Fruit fly (Drosophila melanogaster): Measurements from ENCODE around the gene CG10749.

The CG10749 gene

dm6 chr3L:13015195-13015822 is 43.0 kb downstream of the CG10749 start, which contains the start of gene MICAL-like:
MICAL-like (minus strand) TSS chr3L:13015332.
- TF ChIP-seq vvl (GFP tag; IDR thresholded peaks at IDR 0.05) (peak; percentile 6; the same call in 1 of the 2 replicates), CG9609 (GFP tag; optimal IDR thresholded peaks at IDR 0.05) (peak; percentile 4), inv (GFP tag; IDR thresholded peaks at IDR 0.05; ENCODE audit: partially characterized antibody) (peak; percentile 90), CG8290 (GFP tag; optimal IDR thresholded peaks at IDR 0.05) (peak; percentile 47), CG8290 (tag; optimal IDR thresholded peaks at IDR 0.05) (peak; percentile 14 to 26), CG12391 (tag; optimal IDR thresholded peaks at IDR 0.05) (no peak), Sry-δ (GFP tag; optimal IDR thresholded peaks at IDR 0.05) (peak; percentile 88), sens-2 (GFP tag; IDR thresholded peaks at IDR 0.05) (no peak), Dref (GFP tag; IDR thresholded peaks at IDR 0.05) (peak; percentile 66), sug (tag; optimal IDR thresholded peaks at IDR 0.05) (no peak), CG3726 (GFP tag; IDR thresholded peaks at IDR 0.05) (no peak), CG6654 (GFP tag; optimal IDR thresholded peaks at IDR 0.05) (no peak), Ada2b (GFP tag; IDR thresholded peaks at IDR 0.05) (peak; percentile 49), CG31441 (GFP tag; IDR thresholded peaks at IDR 0.05) (no peak), pzg (GFP tag; optimal IDR thresholded peaks at IDR 0.05) (peak; percentile 39), CG43689 (GFP tag; IDR thresholded peaks at IDR 0.05) (no peak), dm (GFP tag; optimal IDR thresholded peaks at IDR 0.05) (no peak), zen (tag; optimal IDR thresholded peaks at IDR 0.05) (peak; percentile 61), Hr3 (GFP tag; optimal IDR thresholded peaks at IDR 0.05) (no peak), CG10565 (GFP tag; optimal IDR thresholded peaks at IDR 0.05) (no peak), Asciz (GFP tag; optimal IDR thresholded peaks at IDR 0.05) (no peak), lov (optimal IDR thresholded peaks at IDR 0.05) (no peak), lov (GFP tag; IDR thresholded peaks at IDR 0.05) (no peak), sim (GFP tag; IDR thresholded peaks at IDR 0.05) (no peak), Dll (GFP tag; IDR thresholded peaks at IDR 0.05; ENCODE audit: partially characterized antibody) (peak; percentile 94), Elba2 (GFP tag; optimal IDR thresholded peaks at IDR 0.05) (no peak), fd3F (GFP tag; optimal IDR thresholded peaks at IDR 0.05) (no peak), CG15479 (GFP tag; optimal IDR thresholded peaks at IDR 0.05) (no peak), zfh2 (GFP tag; optimal IDR thresholded peaks at IDR 0.05) (peak; percentile 50), cato (GFP tag; optimal IDR thresholded peaks at IDR 0.05; ENCODE audit: borderline replicate concordance) (no peak), GATAe (GFP tag; conservative IDR thresholded peaks at IDR 0.05) (no peak), ase (GFP tag; IDR thresholded peaks at IDR 0.05) (peak; percentile 49; the same call in 1 of the 3 replicates), CG3281 (GFP tag; optimal IDR thresholded peaks at IDR 0.05) (no peak), al (GFP tag; IDR thresholded peaks at IDR 0.05) (peak; percentile 40; the same call in 1 of the 2 replicates), CG14710 (tag; optimal IDR thresholded peaks at IDR 0.05) (peak; percentile 78), CG9876 (GFP tag; optimal IDR thresholded peaks at IDR 0.05) (no peak), en (GFP tag; optimal IDR thresholded peaks at IDR 0.05) (no peak), chn (GFP tag; optimal IDR thresholded peaks at IDR 0.05) (peak; percentile 5), CG4617 (GFP tag; optimal IDR thresholded peaks at IDR 0.05; ENCODE audit: borderline replicate concordance) (peak; percentile 6), CG2875 (GFP tag; optimal IDR thresholded peaks at IDR 0.05) (no peak), MBD-R2 (GFP tag; IDR thresholded peaks at IDR 0.05) (peak; percentile 65), trem (tag; optimal IDR thresholded peaks at IDR 0.05) (peak; percentile 11), Bteb2 (GFP tag; optimal IDR thresholded peaks at IDR 0.05) (peak; percentile 17), CG5953 (GFP tag; IDR thresholded peaks at IDR 0.05) (no peak), CG1529 (GFP tag; optimal IDR thresholded peaks at IDR 0.05) (no peak), sd (tag; optimal IDR thresholded peaks at IDR 0.05) (no peak), ind (GFP tag; optimal IDR thresholded peaks at IDR 0.05) (peak; percentile 33), Abd-B (GFP tag; optimal IDR thresholded peaks at IDR 0.05) (no peak), CG10979 (tag; optimal IDR thresholded peaks at IDR 0.05) (no peak), CG8944 (GFP tag; optimal IDR thresholded peaks at IDR 0.05) (peak; percentile 2), HmgZ (tag; optimal IDR thresholded peaks at IDR 0.05) (peak; percentile 27)
